Worm (Caenorhabditis elegans): ENCODE measurements around the gene grsp-1.

- TF ChIP-seq ama-1 (optimal IDR thresholded peaks at IDR 0.05) (no peak), ets-7 (tag; optimal IDR thresholded peaks at IDR 0.05) (no peak)
Observed at ce11 chrV:19637890-19638289, 28.6 kb downstream of the grsp-1 start.
